Fruit fly (Drosophila melanogaster): ENCODE data around the gene Ifrd1.
A peak's percentile ranks its signal among the peaks of the same experiment; 100 is the strongest.

DNA sequence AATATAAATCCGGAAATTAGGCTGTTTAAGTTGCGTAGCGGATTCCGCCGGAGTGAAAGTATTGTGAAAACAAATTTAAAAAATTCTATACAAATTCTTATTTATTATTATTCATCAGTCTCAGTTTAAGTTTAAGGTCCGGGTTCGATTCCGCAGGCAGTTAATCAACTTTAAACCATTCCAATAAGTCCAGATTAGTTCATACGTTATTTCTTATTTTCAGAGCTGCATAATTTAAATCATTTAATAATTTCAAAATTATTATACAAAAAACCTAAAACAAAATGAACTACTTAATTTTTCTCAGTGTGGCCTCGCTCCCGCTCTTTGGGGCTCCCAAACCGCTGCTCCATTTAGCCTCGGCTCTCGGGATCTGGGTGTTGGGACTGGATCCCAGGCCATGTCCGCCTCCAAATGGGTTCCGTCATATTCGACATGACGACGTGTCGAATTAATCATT is 43.9 kb downstream of the Ifrd1 start:
- peak; percentile 90 for TF ChIP-seq Pif1B (GFP tag; optimal IDR thresholded peaks at IDR 0.05)
- TF ChIP-seq Pif1A (GFP tag; optimal IDR thresholded peaks at IDR 0.05), result peak; percentile 88
- no peak; the same call in 1 of the 3 replicates for TF ChIP-seq CG4496 (GFP tag; IDR thresholded peaks at IDR 0.05)
- TF ChIP-seq EcR (GFP tag; optimal IDR thresholded peaks at IDR 0.05), result no peak
- peak; percentile 96 for TF ChIP-seq D1 (tag; optimal IDR thresholded peaks at IDR 0.05)

Data from whole organism, pupa.